Fruit fly (Drosophila melanogaster) whole organism, embryonic: ENCODE results near the gene niki.

Experiments used
- Awh ChIP-seq: fragments of 200-800 bp; sonication (Bioruptor generic); IDR thresholded peaks from 2 replicates; pipeline ENCODE4, ENCODE4 v1.3.6; 2022; ENCODE audit warnings: missing biosample characterization, missing genetic modification characterization
- CG10565 ChIP-seq: fragments of 200-800 bp; sonication (Bioruptor generic); optimal IDR thresholded peaks from 3 replicates; lab custom pipeline; 2016; ENCODE audit warnings: missing biosample characterization, mild to moderate bottlenecking, missing genetic modification characterization
- CG11504 ChIP-seq: fragments of 200-800 bp; sonication (Bioruptor generic); optimal IDR thresholded peaks from 3 replicates; lab custom pipeline; 2019; ENCODE audit warnings: missing biosample characterization, mild to moderate bottlenecking, missing genetic modification characterization, moderate library complexity
- CG1233 ChIP-seq: fragments of 200-800 bp; sonication (Bioruptor generic); optimal IDR thresholded peaks from 4 replicates; lab custom pipeline; 2018; ENCODE audit warnings: missing biosample characterization, mild to moderate bottlenecking, missing genetic modification characterization
- CG13894 ChIP-seq: fragments of 200-800 bp; sonication (Bioruptor generic); optimal IDR thresholded peaks from 3 replicates; lab custom pipeline; 2018; ENCODE audit warnings: missing biosample characterization, mild to moderate bottlenecking, missing genetic modification characterization, moderate library complexity
- CG15479 ChIP-seq: fragments of 200-800 bp; sonication (Bioruptor generic); optimal IDR thresholded peaks from 3 replicates; lab custom pipeline; 2019; ENCODE audit warnings: missing biosample characterization, mild to moderate bottlenecking, missing genetic modification characterization, moderate library complexity
- CG16863 ChIP-seq: fragments of 200-800 bp; sonication (Bioruptor generic); optimal IDR thresholded peaks from 3 replicates; lab custom pipeline; 2016; ENCODE audit warnings: missing biosample characterization, missing genetic modification characterization
- CG17612 ChIP-seq: fragments of 200-800 bp; sonication (Bioruptor generic); IDR thresholded peaks from 2 replicates; pipeline ENCODE4 v1.3.6; 2022; ENCODE audit warnings: missing biosample characterization, missing genetic modification characterization
- CG17802 ChIP-seq: fragments of 200-800 bp; sonication (Bioruptor generic); optimal IDR thresholded peaks from 2 replicates; lab custom pipeline; 2018; ENCODE audit warnings: missing biosample characterization, mild to moderate bottlenecking, missing genetic modification characterization, moderate library complexity
- CG18619 ChIP-seq: fragments of 200-800 bp; sonication (Bioruptor generic); optimal IDR thresholded peaks from 3 replicates; lab custom pipeline; 2017; ENCODE audit warnings: missing biosample characterization, mild to moderate bottlenecking, missing genetic modification characterization
- CG2712 ChIP-seq: fragments of 200-800 bp; optimal IDR thresholded peaks from 3 replicates; lab custom pipeline; 2019; ENCODE audit warnings: missing biosample characterization, mild to moderate bottlenecking, missing genetic modification characterization, moderate library complexity
- CG33557 ChIP-seq: fragments of 200-800 bp; sonication (Bioruptor generic); optimal IDR thresholded peaks from 2 replicates; lab custom pipeline; 2019; ENCODE audit warnings: missing biosample characterization, mild to moderate bottlenecking, missing genetic modification characterization, moderate library complexity
- CG34422 ChIP-seq: fragments of 200-800 bp; sonication (Bioruptor generic); IDR thresholded peaks from 3 replicates; pipeline ENCODE4 v1.3.6; 2022; ENCODE audit warnings: missing biosample characterization, missing genetic modification characterization
- CG5953 ChIP-seq: fragments of 200-800 bp; sonication (Bioruptor generic); IDR thresholded peaks from 2 replicates; pipeline ENCODE4 v1.3.6; 2022; ENCODE audit warnings: missing biosample characterization, missing genetic modification characterization
- CG8281 ChIP-seq: fragments of 200-800 bp; sonication (Bioruptor generic); optimal IDR thresholded peaks from 2 replicates; lab custom pipeline; 2018; ENCODE audit warnings: missing biosample characterization, mild to moderate bottlenecking, missing genetic modification characterization, moderate library complexity
- CG8388 ChIP-seq: fragments of 200-800 bp; sonication (Bioruptor generic); optimal IDR thresholded peaks from 2 replicates; lab custom pipeline; 2019; ENCODE audit warnings: missing biosample characterization, mild to moderate bottlenecking, missing genetic modification characterization, moderate library complexity
- CG9609 ChIP-seq: fragments of 200-800 bp; sonication (Bioruptor generic); optimal IDR thresholded peaks from 3 replicates; lab custom pipeline; 2016; ENCODE audit warnings: missing biosample characterization, missing genetic modification characterization
- CG9797 ChIP-seq: fragments of 200-800 bp; sonication (Bioruptor generic); optimal IDR thresholded peaks from 3 replicates; lab custom pipeline; 2018; ENCODE audit warnings: missing biosample characterization, mild to moderate bottlenecking, missing genetic modification characterization
- D19A ChIP-seq: fragments of 200-800 bp; optimal IDR thresholded peaks from 3 replicates; lab custom pipeline; 2019; ENCODE audit warnings: missing biosample characterization, mild to moderate bottlenecking, missing genetic modification characterization, moderate library complexity
- Deaf1 ChIP-seq: fragments of 200-800 bp; optimal IDR thresholded peaks from 3 replicates; lab custom pipeline; 2019; ENCODE audit warnings: missing biosample characterization, mild to moderate bottlenecking, missing genetic modification characterization, moderate library complexity
- E2f2 ChIP-seq: fragments of 200-800 bp; sonication (Bioruptor generic); IDR thresholded peaks from 2 replicates; pipeline ENCODE4 v1.3.6; 2022; ENCODE audit warnings: missing biosample characterization, missing genetic modification characterization
- Fer1 ChIP-seq: fragments of 200-800 bp; sonication (Bioruptor generic); optimal IDR thresholded peaks from 2 replicates; lab custom pipeline; 2017; ENCODE audit warnings: missing biosample characterization, mild to moderate bottlenecking, missing genetic modification characterization
- HLH54F ChIP-seq: fragments of 200-800 bp; sonication (Bioruptor generic); optimal IDR thresholded peaks from 3 replicates; lab custom pipeline; 2016; ENCODE audit warnings: missing biosample characterization, missing genetic modification characterization
- Med ChIP-seq: fragments of 200-800 bp; sonication (Bioruptor generic); peaks from one replicate; lab custom pipeline; 2016; ENCODE audit warnings: missing biosample characterization, missing genetic modification characterization, mild to moderate bottlenecking, inconsistent platforms, moderate library complexity
- Mes4 ChIP-seq: fragments of 200-800 bp; sonication (Bioruptor generic); optimal IDR thresholded peaks from 2 replicates; lab custom pipeline; 2016; ENCODE audit warnings: missing biosample characterization, missing genetic modification characterization
- Nf-YA ChIP-seq: fragments of 200-800 bp; sonication (Bioruptor generic); IDR thresholded peaks from 2 replicates; pipeline ENCODE4 v1.3.6; 2022; ENCODE audit warnings: missing biosample characterization, missing genetic modification characterization
- Rx ChIP-seq: fragments of 200-800 bp; sonication (Bioruptor generic); IDR thresholded peaks from 2 replicates; pipeline ENCODE4 v1.3.6; 2022; ENCODE audit warnings: missing biosample characterization, missing genetic modification characterization
- Scr ChIP-seq: fragments of 200-800 bp; sonication (Bioruptor generic); IDR thresholded peaks from 2 replicates; pipeline ENCODE4 v1.3.6; 2022; ENCODE audit warnings: missing biosample characterization, missing genetic modification characterization; ENCODE audit not compliant: partially characterized antibody
- Sin3A ChIP-seq: fragments of >200 bp; optimal IDR thresholded peaks from 2 replicates; lab custom pipeline; 2018
- Sox102F ChIP-seq: fragments of 200-800 bp; sonication (Bioruptor generic); optimal IDR thresholded peaks from 2 replicates; lab custom pipeline; 2018; ENCODE audit warnings: missing biosample characterization, mild to moderate bottlenecking, missing genetic modification characterization, moderate library complexity
- Usf ChIP-seq: fragments of 200-800 bp; sonication (Bioruptor generic); optimal IDR thresholded peaks from 2 replicates; lab custom pipeline; 2017; ENCODE audit warnings: missing genotype, missing biosample characterization, missing genetic modification characterization
- cas ChIP-seq: fragments of 200-800 bp; sonication (Bioruptor generic); IDR thresholded peaks from 2 replicates; pipeline ENCODE4 v1.3.6; 2022; ENCODE audit warnings: missing biosample characterization, missing genetic modification characterization
- ci ChIP-seq: fragments of 200-800 bp; sonication (Bioruptor generic); IDR thresholded peaks from 3 replicates; pipeline ENCODE4 v1.3.6; 2022; ENCODE audit warnings: missing biosample characterization, missing genetic modification characterization
- danr ChIP-seq: fragments of 200-800 bp; sonication (Bioruptor generic); IDR thresholded peaks from 2 replicates; pipeline ENCODE4 v1.3.6; 2022; ENCODE audit warnings: missing biosample characterization, missing genetic modification characterization
- emc ChIP-seq: fragments of 200-800 bp; sonication (Bioruptor generic); optimal IDR thresholded peaks from 2 replicates; lab custom pipeline; 2016; ENCODE audit warnings: missing biosample characterization, missing genetic modification characterization
- eve ChIP-seq, 2 experiments: fragments of >200 bp; optimal IDR thresholded peaks; 2 replicates each; lab custom pipeline; 2017; ENCODE audit warnings: missing biosample characterization in 2 of 2, missing genetic modification characterization in 2 of 2
- ewg ChIP-seq: fragments of 200-800 bp; sonication (Bioruptor generic); optimal IDR thresholded peaks from 3 replicates; lab custom pipeline; 2017; ENCODE audit warnings: mild to moderate bottlenecking, missing biosample characterization, missing genetic modification reagents, missing genetic modification characterization
- fu2 ChIP-seq: fragments of 200-800 bp; sonication (Bioruptor generic); optimal IDR thresholded peaks from 2 replicates; lab custom pipeline; 2016; ENCODE audit warnings: missing biosample characterization, missing genetic modification characterization
- grn ChIP-seq: fragments of 200-800 bp; sonication (Bioruptor generic); optimal IDR thresholded peaks from 3 replicates; lab custom pipeline; 2017; ENCODE audit warnings: missing biosample characterization, missing genetic modification characterization
- kah ChIP-seq: fragments of 200-800 bp; sonication (Bioruptor generic); optimal IDR thresholded peaks from 2 replicates; lab custom pipeline; 2018; ENCODE audit warnings: missing biosample characterization, mild to moderate bottlenecking, missing genetic modification characterization
- klu ChIP-seq: fragments of 200-800 bp; sonication (Bioruptor generic); IDR thresholded peaks from 2 replicates; pipeline ENCODE4 v1.3.6; 2022; ENCODE audit warnings: missing biosample characterization, missing genetic modification characterization
- knrl ChIP-seq: fragments of 200-800 bp; sonication (Bioruptor generic); IDR thresholded peaks from 3 replicates; pipeline ENCODE4 v1.3.6; 2022; ENCODE audit warnings: missing biosample characterization, missing genetic modification characterization; ENCODE audit not compliant: partially characterized antibody
- lmd ChIP-seq: fragments of 200-800 bp; sonication (Bioruptor generic); IDR thresholded peaks from 2 replicates; pipeline ENCODE4 v1.3.6; 2022; ENCODE audit warnings: missing biosample characterization, missing genetic modification characterization
- p53 ChIP-seq: fragments of 200-800 bp; sonication (Bioruptor generic); optimal IDR thresholded peaks from 2 replicates; lab custom pipeline; 2016; ENCODE audit warnings: missing biosample characterization, missing genetic modification characterization
- pb ChIP-seq: fragments of 200-800 bp; sonication (Bioruptor generic); optimal IDR thresholded peaks from 3 replicates; lab custom pipeline; 2016; ENCODE audit warnings: missing biosample characterization, missing genetic modification characterization
- pho ChIP-seq: fragments of 200-800 bp; sonication (Bioruptor generic); optimal IDR thresholded peaks from 2 replicates; lab custom pipeline; 2016; ENCODE audit warnings: missing biosample characterization, missing genetic modification characterization
- sens ChIP-seq: fragments of 200-800 bp; sonication (Bioruptor generic); peaks from one replicate; lab custom pipeline; 2016; ENCODE audit warnings: missing biosample characterization, missing genetic modification characterization
- sr ChIP-seq: fragments of 200-800 bp; sonication (Bioruptor generic); IDR thresholded peaks from 3 replicates; pipeline ENCODE4 v1.3.6; 2022; ENCODE audit warnings: missing biosample characterization, missing genetic modification characterization
- sug ChIP-seq: fragments of 200-800 bp; optimal IDR thresholded peaks from 2 replicates; lab custom pipeline; 2019; ENCODE audit warnings: missing biosample characterization, mild to moderate bottlenecking, missing genetic modification characterization, moderate library complexity
- vnd ChIP-seq: fragments of 200-800 bp; sonication (Bioruptor generic); IDR thresholded peaks from 3 replicates; pipeline ENCODE4 v1.3.6; 2022; ENCODE audit warnings: missing biosample characterization, missing genetic modification characterization; ENCODE audit not compliant: partially characterized antibody
- z ChIP-seq: fragments of 200-800 bp; sonication (Bioruptor generic); IDR thresholded peaks from 3 replicates; pipeline ENCODE4 v1.3.6; 2022; ENCODE audit warnings: missing biosample characterization, missing genetic modification characterization

Gene niki

DNA sequence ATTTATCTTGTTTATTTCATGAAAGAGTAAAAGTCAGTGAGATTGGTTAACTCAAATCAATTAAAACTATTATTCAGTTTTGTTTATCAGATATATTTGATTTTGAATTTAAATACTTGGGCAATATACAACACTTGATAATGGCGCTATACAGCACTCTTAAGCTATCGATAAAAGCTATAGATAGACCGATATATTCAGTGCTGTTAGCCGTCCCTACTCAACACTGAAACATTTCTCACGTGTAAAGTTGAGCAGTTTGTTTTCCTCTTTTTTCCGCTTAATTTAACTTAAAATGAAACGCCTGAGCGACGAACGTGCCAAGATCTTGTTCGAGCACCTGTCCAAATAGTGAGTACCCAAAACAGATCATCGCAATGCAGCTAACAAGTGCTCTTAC lies 25.0 kb upstream of the niki start, which contains the start of gene CG7006 (continued):
- TF ChIP-seq Med (peak; percentile 96), Deaf1 (no peak), fu2 (GFP tag; lab: Kevin White, UChicago) (peak; percentile 76), pb (peak; percentile 44), sug (tag; lab: Kevin White, UChicago) (no peak), CG9797 (no peak), vnd (peak; percentile 55; the same call in 2 of the 3 replicates), CG8388 (GFP tag; lab: Kevin White, UChicago) (no peak), CG34422 (peak; percentile 49), E2f2 (GFP tag; lab: Robert Waterston, UW) (peak; percentile 96), HLH54F (GFP tag; lab: Kevin White, UChicago) (peak; percentile 87), lmd (GFP tag; lab: Robert Waterston, UW) (peak; percentile 68; the same call in 1 of the 2 replicates), Mes4 (GFP tag; lab: Kevin White, UChicago) (peak; percentile 35), knrl (GFP tag; lab: Robert Waterston, UW) (peak; percentile 78), D19A (tag; lab: Kevin White, UChicago) (no peak), CG8281 (tag; lab: Kevin White, UChicago) (no peak), pho (GFP tag; lab: Kevin White, UChicago) (peak; percentile 84), danr (GFP tag; lab: Robert Waterston, UW) (no peak), CG10565 (GFP tag; lab: Kevin White, UChicago) (no peak), CG17612 (GFP tag; lab: Robert Waterston, UW) (peak; percentile 21; the same call in 1 of the 2 replicates), CG17802 (peak; percentile 36), klu (GFP tag; lab: Robert Waterston, UW) (peak; percentile 62; the same call in 1 of the 2 replicates), Nf-YA (GFP tag; lab: Robert Waterston, UW) (no peak), sr (GFP tag; lab: Robert Waterston, UW) (no peak), kah (no peak), ci (GFP tag; lab: Robert Waterston, UW) (peak; percentile 77)

- no peak for TF ChIP-seq Usf
- TF ChIP-seq CG33557: no peak
- TF ChIP-seq Sox102F (GFP tag; lab: Kevin White, UChicago): no peak
- TF ChIP-seq cas: no peak
- peak; percentile 64; the same call in 1 of the 3 replicates for TF ChIP-seq z (GFP tag; lab: Robert Waterston, UW)
- TF ChIP-seq CG15479: peak; percentile 53
- no peak for TF ChIP-seq CG16863 (GFP tag; lab: Kevin White, UChicago)
- TF ChIP-seq CG5953 (GFP tag; lab: Robert Waterston, UW): no peak
- no peak for TF ChIP-seq Fer1 (GFP tag; lab: Kevin White, UChicago)
- TF ChIP-seq ewg: no peak
- no peak for TF ChIP-seq CG13894 (tag; lab: Kevin White, UChicago)
- no peak for TF ChIP-seq Rx (GFP tag; lab: Robert Waterston, UW)
- TF ChIP-seq sens: peak; percentile 48
- no peak for TF ChIP-seq Sin3A (lab: Kevin White, UChicago)
- no peak for TF ChIP-seq CG1233 (GFP tag; lab: Kevin White, UChicago)
- no peak for TF ChIP-seq CG2712 (tag; lab: Kevin White, UChicago)
- no peak for TF ChIP-seq CG9609 (GFP tag; lab: Kevin White, UChicago)
- no peak for TF ChIP-seq CG18619 (GFP tag; lab: Kevin White, UChicago)
- TF ChIP-seq Scr: no peak
- no peak for TF ChIP-seq p53 (GFP tag; lab: Kevin White, UChicago)
- TF ChIP-seq Awh (GFP tag; lab: Robert Waterston, UW): peak; percentile 45; the same call in 1 of the 2 replicates
- no peak for TF ChIP-seq emc
- no peak for TF ChIP-seq eve (GFP tag; optimal IDR thresholded peaks at IDR 0.05; lab: Kevin White, UChicago)
- TF ChIP-seq grn (GFP tag; lab: Kevin White, UChicago): peak; percentile 61
- TF ChIP-seq CG11504 (tag; lab: Kevin White, UChicago): no peak
These were observed 20.8 kb upstream of the niki start for dm6 chr3R:24845952-24846848.
